Worm (Caenorhabditis elegans): ENCODE measurements around the gene F44A6.4.

DNA sequence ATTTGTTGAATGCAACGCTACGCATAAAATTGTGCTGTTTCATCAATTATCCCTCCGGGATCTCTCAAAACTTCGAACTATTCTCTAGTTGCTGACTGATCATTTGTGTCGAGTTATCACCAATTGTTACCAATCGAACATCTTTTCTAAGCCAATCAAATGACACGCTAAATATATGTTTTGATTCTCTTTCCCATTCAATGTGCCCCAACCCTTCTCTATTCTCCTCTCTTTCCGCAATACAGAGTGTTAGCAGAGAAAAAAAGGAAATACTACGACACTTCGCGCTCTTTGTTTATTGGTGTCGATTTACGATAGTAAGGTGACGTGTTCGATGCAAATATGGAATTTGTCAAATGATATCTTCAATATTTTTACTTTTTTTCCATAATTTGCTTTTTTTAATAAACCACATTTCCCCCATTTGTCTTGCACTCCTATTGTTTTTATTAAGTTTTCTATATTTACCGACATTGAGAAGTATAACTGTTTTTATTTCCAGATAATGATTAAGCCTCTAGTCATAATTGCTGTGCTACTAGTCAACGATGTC is 18.0 kb downstream of the F44A6.4 start, which contains the start of gene nucb-1:
- TF ChIP-seq ceh-36 (tag; optimal IDR thresholded peaks at IDR 0.05) (no peak), tra-4 (tag; optimal IDR thresholded peaks at IDR 0.05) (no peak), F13C5.2 (tag; optimal IDR thresholded peaks at IDR 0.05) (no peak), ama-1 (optimal IDR thresholded peaks at IDR 0.05) (no peak)

Measured in whole organism, early embryonic.